Fruit fly (Drosophila melanogaster) whole organism, prepupa: Measurements from ENCODE around the gene CG10748.

Source experiments
- Blimp-1 ChIP-seq: fragments of 200-800 bp; sonication (Bioruptor generic); optimal IDR thresholded peaks from 3 replicates; lab custom pipeline; 2017; ENCODE audit warnings: missing biosample characterization, missing genetic modification characterization, mild to moderate bottlenecking, moderate library complexity, missing genetic modification reagents
- CG10669 ChIP-seq: fragments of 200-800 bp; sonication (Bioruptor generic); optimal IDR thresholded peaks from 3 replicates; lab custom pipeline; 2018; ENCODE audit warnings: missing biosample characterization, mild to moderate bottlenecking, missing genetic modification characterization, moderate library complexity
- CG11294 ChIP-seq: fragments of 200-800 bp; sonication (Bioruptor generic); IDR thresholded peaks from 2 replicates; pipeline ENCODE4 v1.3.6; 2022; ENCODE audit warnings: missing biosample characterization, missing genetic modification characterization
- CG11762 ChIP-seq: fragments of 200-800 bp; sonication (Bioruptor generic); optimal IDR thresholded peaks from 3 replicates; lab custom pipeline; 2016; ENCODE audit warnings: missing biosample characterization, missing genetic modification characterization; ENCODE audit not compliant: insufficient read depth
- CG11902 ChIP-seq: fragments of 200-800 bp; sonication (Bioruptor generic); optimal IDR thresholded peaks from 3 replicates; lab custom pipeline; 2016; ENCODE audit warnings: missing biosample characterization, missing genetic modification characterization
- CG15336 ChIP-seq: fragments of 200-800 bp; sonication (Bioruptor generic); IDR thresholded peaks from 2 replicates; pipeline ENCODE4 v1.3.6; 2022; ENCODE audit warnings: missing biosample characterization, missing genetic modification characterization
- CG1621 ChIP-seq: fragments of 200-800 bp; sonication (Bioruptor generic); optimal IDR thresholded peaks from 3 replicates; lab custom pipeline; 2018; ENCODE audit warnings: missing biosample characterization, mild to moderate bottlenecking, missing genetic modification characterization
- CG31627 ChIP-seq: fragments of 200-800 bp; sonication (Bioruptor generic); optimal IDR thresholded peaks from 3 replicates; lab custom pipeline; 2016; ENCODE audit warnings: missing biosample characterization, missing genetic modification characterization
- CG34406 ChIP-seq: fragments of 200-800 bp; sonication (Bioruptor generic); optimal IDR thresholded peaks from 3 replicates; lab custom pipeline; 2016; ENCODE audit warnings: missing biosample characterization, missing genetic modification characterization
- CG3919 ChIP-seq: fragments of 200-800 bp; sonication (Bioruptor generic); optimal IDR thresholded peaks from 3 replicates; lab custom pipeline; 2016; ENCODE audit warnings: missing biosample characterization, missing genetic modification characterization
- CG4318 ChIP-seq: fragments of 200-800 bp; sonication (Bioruptor generic); optimal IDR thresholded peaks from 3 replicates; lab custom pipeline; 2017; ENCODE audit warnings: missing biosample characterization, mild to moderate bottlenecking, missing genetic modification characterization
- CG6792 ChIP-seq: fragments of 200-800 bp; sonication (Bioruptor generic); optimal IDR thresholded peaks from 3 replicates; lab custom pipeline; 2016; ENCODE audit warnings: missing biosample characterization, missing genetic modification characterization
- CG6808 ChIP-seq: fragments of 200-800 bp; sonication (Bioruptor generic); optimal IDR thresholded peaks from 3 replicates; lab custom pipeline; 2017; ENCODE audit warnings: missing biosample characterization, missing genetic modification characterization, mild to moderate bottlenecking, moderate library complexity, missing genetic modification reagents
- CG6854 ChIP-seq: fragments of 200-800 bp; sonication (Bioruptor generic); optimal IDR thresholded peaks from 2 replicates; lab custom pipeline; 2017; ENCODE audit warnings: missing biosample characterization, mild to moderate bottlenecking, missing genetic modification characterization
- CG8119 ChIP-seq: fragments of 200-800 bp; sonication (Bioruptor generic); IDR thresholded peaks from 3 replicates; pipeline ENCODE4 v1.3.6; 2022; ENCODE audit warnings: missing biosample characterization, missing genetic modification characterization
- CG9139 ChIP-seq: fragments of 200-800 bp; sonication (Bioruptor generic); optimal IDR thresholded peaks from 3 replicates; lab custom pipeline; 2017; ENCODE audit warnings: missing biosample characterization, mild to moderate bottlenecking, missing genetic modification characterization
- Eip75B ChIP-seq: fragments of 200-800 bp; sonication (Bioruptor generic); optimal IDR thresholded peaks from 3 replicates; lab custom pipeline; 2016; ENCODE audit warnings: missing biosample characterization, missing genetic modification characterization
- Eip78C ChIP-seq: fragments of 200-800 bp; sonication (Bioruptor generic); peaks from one replicate; lab custom pipeline; 2016; ENCODE audit warnings: missing biosample characterization, missing genetic modification characterization
- Eip93F ChIP-seq: fragments of 200-800 bp; sonication (Bioruptor generic); optimal IDR thresholded peaks from 2 replicates; lab custom pipeline; 2016; ENCODE audit warnings: missing biosample characterization, mild to moderate bottlenecking, missing genetic modification characterization
- Ets21C ChIP-seq: fragments of 200-800 bp; sonication (Bioruptor generic); optimal IDR thresholded peaks from 3 replicates; lab custom pipeline; 2016; ENCODE audit warnings: missing biosample characterization, missing genetic modification characterization
- Ets96B ChIP-seq: fragments of 200-800 bp; optimal IDR thresholded peaks from 2 replicates; lab custom pipeline; 2019; ENCODE audit warnings: missing biosample characterization, mild to moderate bottlenecking, missing genetic modification characterization, moderate library complexity
- Hr38 ChIP-seq: sonication (Bioruptor generic); optimal IDR thresholded peaks from 2 replicates; lab custom pipeline; 2016; ENCODE audit warnings: missing biosample characterization, missing genetic modification characterization
- Hr39 ChIP-seq: fragments of 200-800 bp; sonication (Bioruptor generic); optimal IDR thresholded peaks from 2 replicates; lab custom pipeline; 2016; ENCODE audit warnings: missing biosample characterization, missing genetic modification characterization
- Hr4 ChIP-seq: fragments of 200-800 bp; sonication (Bioruptor generic); optimal IDR thresholded peaks from 3 replicates; lab custom pipeline; 2016; ENCODE audit warnings: missing biosample characterization, missing genetic modification characterization
- Met ChIP-seq: fragments of 200-800 bp; sonication (Bioruptor generic); optimal IDR thresholded peaks from 3 replicates; lab custom pipeline; 2016; ENCODE audit warnings: missing biosample characterization, missing genetic modification characterization
- OdsH ChIP-seq: fragments of 200-800 bp; sonication (Bioruptor generic); optimal IDR thresholded peaks from 3 replicates; lab custom pipeline; 2016; ENCODE audit warnings: missing biosample characterization, missing genetic modification characterization
- Smox ChIP-seq: fragments of 200-800 bp; sonication (Bioruptor generic); optimal IDR thresholded peaks from 3 replicates; lab custom pipeline; 2016; ENCODE audit warnings: missing biosample characterization, missing genetic modification characterization
- Sox102F ChIP-seq: fragments of 200-800 bp; sonication (Bioruptor generic); optimal IDR thresholded peaks from 2 replicates; lab custom pipeline; 2016; ENCODE audit warnings: missing biosample characterization, mild to moderate bottlenecking, missing genetic modification characterization
- Sox14 ChIP-seq: fragments of 200-800 bp; sonication (Bioruptor generic); optimal IDR thresholded peaks from 3 replicates; lab custom pipeline; 2016; ENCODE audit warnings: missing biosample characterization, missing genetic modification characterization
- cyc ChIP-seq: fragments of 200-800 bp; sonication (Bioruptor generic); optimal IDR thresholded peaks from 3 replicates; lab custom pipeline; 2016; ENCODE audit warnings: missing biosample characterization, missing genetic modification characterization
- dac ChIP-seq: fragments of 200-800 bp; sonication (Bioruptor generic); optimal IDR thresholded peaks from 2 replicates; lab custom pipeline; 2017; ENCODE audit warnings: missing biosample characterization, mild to moderate bottlenecking, missing genetic modification characterization
- dsx ChIP-seq: fragments of 200-800 bp; optimal IDR thresholded peaks from 3 replicates; lab custom pipeline; 2019; ENCODE audit warnings: missing biosample characterization, mild to moderate bottlenecking, missing genetic modification characterization, moderate library complexity; ENCODE audit not compliant: poor library complexity, severe bottlenecking
- eg ChIP-seq: fragments of 200-800 bp; sonication (Bioruptor generic); IDR thresholded peaks from 3 replicates; pipeline ENCODE4 v1.3.6; 2022; ENCODE audit warnings: missing biosample characterization, missing genetic modification characterization
- esn ChIP-seq: fragments of 200-800 bp; sonication (Bioruptor generic); optimal IDR thresholded peaks from 2 replicates; lab custom pipeline; 2016; ENCODE audit warnings: missing biosample characterization, mild to moderate bottlenecking, missing genetic modification characterization, moderate library complexity
- fd59A ChIP-seq: fragments of 200-800 bp; sonication (Bioruptor generic); optimal IDR thresholded peaks from 2 replicates; lab custom pipeline; 2017; ENCODE audit warnings: missing biosample characterization, mild to moderate bottlenecking, missing genetic modification characterization, missing genetic modification reagents
- fd85E ChIP-seq: fragments of 200-800 bp; sonication (Bioruptor generic); optimal IDR thresholded peaks from 3 replicates; lab custom pipeline; 2016; ENCODE audit warnings: missing biosample characterization, missing genetic modification characterization
- fkh ChIP-seq: fragments of 200-800 bp; sonication (Bioruptor generic); optimal IDR thresholded peaks from 3 replicates; lab custom pipeline; 2017; ENCODE audit warnings: missing biosample characterization, mild to moderate bottlenecking, missing genetic modification characterization, moderate library complexity
- lz ChIP-seq: fragments of 200-800 bp; sonication (Bioruptor generic); optimal IDR thresholded peaks from 3 replicates; lab custom pipeline; 2016; ENCODE audit warnings: missing biosample characterization, missing genetic modification characterization
- net ChIP-seq: fragments of 200-800 bp; sonication (Bioruptor generic); optimal IDR thresholded peaks from 3 replicates; lab custom pipeline; 2016; ENCODE audit warnings: missing biosample characterization, missing genetic modification characterization
- pdm3 ChIP-seq: fragments of 200-800 bp; sonication (Bioruptor generic); optimal IDR thresholded peaks from 3 replicates; lab custom pipeline; 2016; ENCODE audit warnings: missing biosample characterization, missing genetic modification characterization
- spab ChIP-seq: fragments of 200-800 bp; sonication (Bioruptor generic); optimal IDR thresholded peaks from 2 replicates; lab custom pipeline; 2017; ENCODE audit warnings: missing biosample characterization, mild to moderate bottlenecking, missing genetic modification characterization, missing genetic modification reagents
- ss ChIP-seq, 2 experiments: fragments of 200-800 bp; sonication (Bioruptor generic); optimal IDR thresholded peaks; 2 replicates in 1 of 2; 3 replicates in 1 of 2; lab custom pipeline; 2017 to 2018; ENCODE audit warnings: mild to moderate bottlenecking in 2 of 2, missing biosample characterization in 2 of 2, missing genetic modification characterization in 2 of 2, moderate library complexity in 1 of 2
- svp ChIP-seq: fragments of 200-800 bp; sonication (Bioruptor generic); peaks from one replicate; lab custom pipeline; 2016; ENCODE audit warnings: missing biosample characterization, missing genetic modification characterization
- topi ChIP-seq: fragments of 200-800 bp; sonication (Bioruptor generic); optimal IDR thresholded peaks from 3 replicates; lab custom pipeline; 2016; ENCODE audit warnings: missing biosample characterization, missing genetic modification characterization
- vri ChIP-seq: fragments of 200-800 bp; sonication (Bioruptor generic); optimal IDR thresholded peaks from 3 replicates; lab custom pipeline; 2016; ENCODE audit warnings: missing biosample characterization, mild to moderate bottlenecking, missing genetic modification characterization

The CG10748 gene

DNA sequence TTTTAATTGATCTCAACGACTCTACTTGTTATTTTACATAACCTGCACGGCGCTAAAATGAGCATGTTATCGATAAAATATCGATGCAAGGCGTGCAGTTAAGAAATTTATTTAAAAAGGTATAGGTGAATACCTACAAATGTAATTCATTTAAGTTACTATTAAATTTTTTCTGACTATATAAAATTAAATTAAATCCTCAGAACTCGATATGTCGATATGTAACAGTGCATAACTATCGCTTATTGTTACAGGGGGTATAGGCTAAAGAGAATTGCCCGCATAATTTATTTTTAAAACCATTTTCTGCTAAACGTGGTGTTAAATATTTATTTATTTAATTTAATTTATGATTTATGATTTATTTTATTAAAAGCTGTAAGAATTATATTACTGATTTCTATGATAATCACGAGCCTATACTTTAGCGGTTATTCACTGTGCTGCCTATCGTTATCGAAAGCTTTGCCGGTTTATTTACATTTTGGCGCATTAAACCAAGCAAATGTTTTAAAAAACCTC, 45.7 kb upstream of the CG10748 start, which contains the start of the genes mRpL20 and Icmt (continued):
- TF ChIP-seq net: peak; percentile 91
- TF ChIP-seq CG3919 (GFP tag; lab: Kevin White, UChicago): peak; percentile 86
- TF ChIP-seq Ets21C: peak; percentile 75
- TF ChIP-seq OdsH (GFP tag; lab: Kevin White, UChicago): peak; percentile 96
- TF ChIP-seq CG34406 (GFP tag; lab: Kevin White, UChicago): peak; percentile 96
- peak; percentile 77 for TF ChIP-seq CG6808
- TF ChIP-seq CG11902 (GFP tag; lab: Kevin White, UChicago): peak; percentile 86
- peak; percentile 98 for TF ChIP-seq CG8119 (GFP tag; lab: Robert Waterston, UW)
- peak; percentile 73 for TF ChIP-seq CG9139
- peak; percentile 77 for TF ChIP-seq spab
- TF ChIP-seq cyc (GFP tag; lab: Kevin White, UChicago): peak; percentile 76
- peak; percentile 81 for TF ChIP-seq Hr39 (GFP tag; lab: Kevin White, UChicago)
- peak; percentile 87 for TF ChIP-seq pdm3 (GFP tag; lab: Kevin White, UChicago)
- TF ChIP-seq eg (GFP tag; lab: Robert Waterston, UW): peak; percentile 98
- peak; percentile 98 for TF ChIP-seq CG15336 (GFP tag; lab: Robert Waterston, UW)
- TF ChIP-seq CG10669 (GFP tag; lab: Kevin White, UChicago): peak; percentile 85
- TF ChIP-seq ss (GFP tag; optimal IDR thresholded peaks at IDR 0.05; lab: Kevin White, UChicago): peak; percentile 85 to 91
- TF ChIP-seq fd85E (GFP tag; lab: Kevin White, UChicago): peak; percentile 35
- TF ChIP-seq dsx: peak; percentile 95
- TF ChIP-seq, all 60 proteins: peak for 59

dm6 chr3L:13015823-13016465, 43.8 kb upstream of the CG10748 start, which contains the start of gene CG11267:
Gene CG11267 (plus strand): TSS chr3L:13016050.
- peak; percentile 78 for TF ChIP-seq dsx
- peak; percentile 76 for TF ChIP-seq Eip75B (GFP tag; lab: Kevin White, UChicago)
- peak; percentile 82 for TF ChIP-seq CG11762 (GFP tag; lab: Kevin White, UChicago)
- peak; percentile 65 for TF ChIP-seq Blimp-1 (GFP tag; lab: Kevin White, UChicago)
- TF ChIP-seq CG15336 (GFP tag; lab: Robert Waterston, UW): peak; percentile 88
- TF ChIP-seq CG6792: peak; percentile 72
- peak; percentile 83 for TF ChIP-seq Smox (GFP tag; lab: Kevin White, UChicago)
- peak; percentile 77 for TF ChIP-seq Eip93F
- TF ChIP-seq CG1621 (tag; lab: Kevin White, UChicago): peak; percentile 74
- peak; percentile 70 for TF ChIP-seq CG4318 (GFP tag; lab: Kevin White, UChicago)
- peak; percentile 75 for TF ChIP-seq Ets21C
- peak; percentile 86 for TF ChIP-seq CG11294
- peak; percentile 86 for TF ChIP-seq esn (GFP tag; lab: Kevin White, UChicago)
- peak; percentile 90 for TF ChIP-seq svp
- peak; percentile 91 for TF ChIP-seq CG3919 (GFP tag; lab: Kevin White, UChicago)
- TF ChIP-seq Hr4 (GFP tag; lab: Kevin White, UChicago): peak; percentile 87
- TF ChIP-seq vri (GFP tag; lab: Kevin White, UChicago): peak; percentile 57
- peak; percentile 78 for TF ChIP-seq spab
- TF ChIP-seq pdm3 (GFP tag; lab: Kevin White, UChicago): peak; percentile 84
- TF ChIP-seq Met (GFP tag; lab: Kevin White, UChicago): peak; percentile 87
- peak; percentile 83 for TF ChIP-seq Sox102F
- TF ChIP-seq CG6854 (GFP tag; lab: Kevin White, UChicago): peak; percentile 38
- TF ChIP-seq CG10669 (GFP tag; lab: Kevin White, UChicago): peak; percentile 86
- TF ChIP-seq dac (GFP tag; lab: Kevin White, UChicago): peak; percentile 66
- TF ChIP-seq CG11902 (GFP tag; lab: Kevin White, UChicago): peak; percentile 75
- TF ChIP-seq OdsH (GFP tag; lab: Kevin White, UChicago): peak; percentile 80
- TF ChIP-seq Hr38 (GFP tag; lab: Kevin White, UChicago): no peak
- TF ChIP-seq Sox14 (GFP tag; lab: Kevin White, UChicago): peak; percentile 84
- TF ChIP-seq Ets96B: peak; percentile 76
- peak; percentile 50 for TF ChIP-seq fkh (GFP tag; lab: Kevin White, UChicago)
- peak; percentile 86 for TF ChIP-seq cyc (GFP tag; lab: Kevin White, UChicago)
- peak; percentile 50 for TF ChIP-seq fd59A
- TF ChIP-seq CG8119 (GFP tag; lab: Robert Waterston, UW): peak; percentile 86
- peak; percentile 77 for TF ChIP-seq CG34406 (GFP tag; lab: Kevin White, UChicago)
- peak; percentile 85 for TF ChIP-seq CG31627 (GFP tag; lab: Kevin White, UChicago)
- peak; percentile 84 for TF ChIP-seq topi
- peak; percentile 28 for TF ChIP-seq fd85E (GFP tag; lab: Kevin White, UChicago)
- TF ChIP-seq lz (GFP tag; lab: Kevin White, UChicago): peak; percentile 82
- TF ChIP-seq CG9139: peak; percentile 70
- peak; percentile 96 for TF ChIP-seq Eip78C (GFP tag; lab: Kevin White, UChicago)
